Fruit fly (Drosophila melanogaster) whole organism, adult: Measurements from ENCODE around the gene Doc1.

ENCODE experiments used
- CG11617 ChIP-seq: fragments of 200-800 bp; sonication (Bioruptor generic); optimal IDR thresholded peaks from 2 replicates; lab custom pipeline; 2017; ENCODE audit warnings: mild to moderate bottlenecking, missing biosample characterization, missing genetic modification reagents, missing genetic modification characterization
- CG12768 ChIP-seq: fragments of 200-800 bp; sonication (Bioruptor generic); optimal IDR thresholded peaks from 2 replicates; lab custom pipeline; 2017; ENCODE audit warnings: missing biosample characterization, missing genetic modification characterization, mild to moderate bottlenecking, moderate library complexity, missing genetic modification reagents
- CG33017 ChIP-seq: fragments of 200-800 bp; sonication (Bioruptor generic); optimal IDR thresholded peaks from 2 replicates; lab custom pipeline; 2018; ENCODE audit warnings: missing biosample characterization, mild to moderate bottlenecking, missing genetic modification characterization, moderate library complexity
- CG5204 ChIP-seq: fragments of 200-800 bp; sonication (Bioruptor generic); optimal IDR thresholded peaks from 2 replicates; lab custom pipeline; 2016; ENCODE audit warnings: missing biosample characterization, missing genetic modification characterization
- CG7045 ChIP-seq: fragments of 200-800 bp; sonication (Bioruptor generic); optimal IDR thresholded peaks from 2 replicates; lab custom pipeline; 2017; ENCODE audit warnings: missing biosample characterization, mild to moderate bottlenecking, missing genetic modification characterization
- Clk ChIP-seq: fragments of 200-800 bp; sonication (Bioruptor generic); optimal IDR thresholded peaks from 2 replicates; lab custom pipeline; 2017; ENCODE audit warnings: missing biosample characterization, missing genetic modification characterization
- Crg-1 ChIP-seq: fragments of 200-800 bp; sonication (Bioruptor generic); optimal IDR thresholded peaks from 2 replicates; lab custom pipeline; 2016; ENCODE audit warnings: missing biosample characterization, missing genetic modification characterization
- bab1 ChIP-seq: fragments of 200-800 bp; sonication (Bioruptor generic); optimal IDR thresholded peaks from 3 replicates; lab custom pipeline; 2019; ENCODE audit warnings: missing biosample characterization, mild to moderate bottlenecking, missing genetic modification characterization, moderate library complexity
- cic ChIP-seq: fragments of 200-800 bp; sonication (Bioruptor generic); optimal IDR thresholded peaks from 2 replicates; lab custom pipeline; 2017; ENCODE audit warnings: missing biosample characterization, mild to moderate bottlenecking, missing genetic modification characterization, moderate library complexity
- kay ChIP-seq: fragments of 200-800 bp; sonication (Bioruptor generic); peaks from one replicate; lab custom pipeline; 2016; ENCODE audit warnings: missing biosample characterization, missing genetic modification characterization, borderline replicate concordance
- ovo ChIP-seq: fragments of 200-800 bp; sonication (Bioruptor generic); optimal IDR thresholded peaks from 2 replicates; lab custom pipeline; 2016; ENCODE audit warnings: missing biosample characterization, missing genetic modification characterization
- tj ChIP-seq: fragments of 200-800 bp; sonication (Bioruptor generic); optimal IDR thresholded peaks from 3 replicates; lab custom pipeline; 2017; ENCODE audit warnings: missing biosample characterization, mild to moderate bottlenecking, missing genetic modification characterization, moderate library complexity

- no peak for TF ChIP-seq Clk (GFP tag; lab: Kevin White, UChicago)
- TF ChIP-seq CG7045 (GFP tag; lab: Kevin White, UChicago), result no peak
- TF ChIP-seq CG12768, result no peak
- no peak for TF ChIP-seq CG11617 (GFP tag; lab: Kevin White, UChicago)
- TF ChIP-seq tj (GFP tag; lab: Kevin White, UChicago), result no peak
- no peak for TF ChIP-seq CG5204 (GFP tag; lab: Kevin White, UChicago)
- TF ChIP-seq cic (GFP tag; lab: Kevin White, UChicago), result no peak
- no peak for TF ChIP-seq kay
- no peak for TF ChIP-seq bab1 (GFP tag; lab: Kevin White, UChicago)
- no peak for TF ChIP-seq Crg-1
- no peak for TF ChIP-seq CG33017 (tag; lab: Kevin White, UChicago)
- no peak for TF ChIP-seq ovo (GFP tag; lab: Kevin White, UChicago)
These were observed 36.4 kb upstream of the Doc1 start, which contains the start of gene Doc3 for dm6 chr3L:9004788-9005246.
